Fruit fly (Drosophila melanogaster): Measurements from ENCODE around the gene RpS21.

Gene RpS21

dm6 chr2L:2873729-2874127 lies 17.9 kb downstream of the RpS21 start:
- TF ChIP-seq mld (GFP tag; IDR thresholded peaks at IDR 0.05; ENCODE audit: partially characterized antibody) (no peak), disco-r (GFP tag; optimal IDR thresholded peaks at IDR 0.05) (no peak), CG16779 (GFP tag; IDR thresholded peaks at IDR 0.05) (no peak), ro (GFP tag; IDR thresholded peaks at IDR 0.05) (no peak), sens-2 (GFP tag; IDR thresholded peaks at IDR 0.05) (no peak), HLH3B (GFP tag; IDR thresholded peaks at IDR 0.05) (0 out of 2 replicates have a peak, but pooled peaks have one; percentile 2), ERR (GFP tag; optimal IDR thresholded peaks at IDR 0.05) (no peak), dm (GFP tag; optimal IDR thresholded peaks at IDR 0.05) (peak; percentile 68), tin (GFP tag; optimal IDR thresholded peaks at IDR 0.05) (no peak), onecut (GFP tag; IDR thresholded peaks at IDR 0.05) (peak; percentile 79), CG17361 (GFP tag; IDR thresholded peaks at IDR 0.05) (no peak), gro (GFP tag; optimal IDR thresholded peaks at IDR 0.05) (no peak), Max (GFP tag; optimal IDR thresholded peaks at IDR 0.05) (peak; percentile 20), CG16813 (GFP tag; IDR thresholded peaks at IDR 0.05; ENCODE audit: partially characterized antibody) (no peak), grn (GFP tag; optimal IDR thresholded peaks at IDR 0.05) (no peak), Atf6 (GFP tag; IDR thresholded peaks at IDR 0.05) (0 out of 2 replicates have a peak, but pooled peaks have one; percentile 3), CG11085 (GFP tag; IDR thresholded peaks at IDR 0.05) (no peak), gsb-n (tag; optimal IDR thresholded peaks at IDR 0.05) (no peak), lab (GFP tag; optimal IDR thresholded peaks at IDR 0.05) (no peak), al (GFP tag; IDR thresholded peaks at IDR 0.05) (no peak), Bteb2 (GFP tag; optimal IDR thresholded peaks at IDR 0.05) (no peak), rib (GFP tag; IDR thresholded peaks at IDR 0.05) (no peak), CG3281 (GFP tag; optimal IDR thresholded peaks at IDR 0.05) (no peak), CG33557 (GFP tag; optimal IDR thresholded peaks at IDR 0.05) (no peak), Hr78 (GFP tag; optimal IDR thresholded peaks at IDR 0.05) (no peak), bigmax (GFP tag; optimal IDR thresholded peaks at IDR 0.05) (peak; percentile 71)

DNA sequence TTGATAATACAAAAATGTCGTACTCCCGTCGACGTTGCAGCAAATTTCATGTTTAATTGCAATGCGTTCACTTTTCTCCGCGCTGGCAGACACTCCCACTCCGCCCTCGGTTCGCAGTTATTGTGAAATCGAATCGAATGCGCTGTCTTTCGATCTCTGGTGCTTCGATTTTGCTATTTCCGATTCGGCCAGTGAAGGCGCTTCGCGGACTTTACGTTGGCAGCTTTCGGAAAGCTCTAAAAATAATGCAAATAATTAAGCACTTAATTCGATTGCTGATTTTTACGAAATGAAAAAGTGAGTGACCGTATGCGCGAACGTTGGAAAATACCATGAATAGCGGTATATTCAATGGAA lies 18.3 kb downstream of the RpS21 start, which contains the start of gene Ifrd1:
Gene Ifrd1, minus strand, starts transcription at position 305 of the 357 bp plus-strand sequence.
- TF ChIP-seq Scr (GFP tag; IDR thresholded peaks at IDR 0.05; ENCODE audit: partially characterized antibody) (no peak), psq (GFP tag; optimal IDR thresholded peaks at IDR 0.05) (no peak), exex (tag; optimal IDR thresholded peaks at IDR 0.05) (peak; percentile 29), Dip3 (GFP tag; optimal IDR thresholded peaks at IDR 0.05) (no peak), CG2199 (GFP tag; IDR thresholded peaks at IDR 0.05) (0 out of 3 replicates have a peak, but pooled peaks have one; percentile 9), CG4617 (GFP tag; optimal IDR thresholded peaks at IDR 0.05; ENCODE audit: borderline replicate concordance) (peak; percentile 4), Dad (GFP tag; optimal IDR thresholded peaks at IDR 0.05) (no peak), ci (GFP tag; IDR thresholded peaks at IDR 0.05) (peak; percentile 5; the same call in 1 of the 3 replicates), MESR4 (GFP tag; optimal IDR thresholded peaks at IDR 0.05) (peak; percentile 82), chinmo (GFP tag; IDR thresholded peaks at IDR 0.05; ENCODE audit: partially characterized antibody) (peak; percentile 38; the same call in 2 of the 4 replicates), gsb (GFP tag; IDR thresholded peaks at IDR 0.05) (no peak), Rfx (GFP tag; IDR thresholded peaks at IDR 0.05) (no peak), Deaf1 (tag; optimal IDR thresholded peaks at IDR 0.05) (peak; percentile 5), chm (GFP tag; IDR thresholded peaks at IDR 0.05) (peak; percentile 62; the same call in 1 of the 2 replicates), CG10979 (tag; optimal IDR thresholded peaks at IDR 0.05) (no peak), CG11696 (GFP tag; IDR thresholded peaks at IDR 0.05) (no peak), Dll (GFP tag; IDR thresholded peaks at IDR 0.05; ENCODE audit: partially characterized antibody) (no peak), mld (GFP tag; IDR thresholded peaks at IDR 0.05; ENCODE audit: partially characterized antibody) (no peak), GATAe (GFP tag; conservative IDR thresholded peaks at IDR 0.05) (no peak), CG14050 (GFP tag; IDR thresholded peaks at IDR 0.05) (no peak), CG17568 (GFP tag; optimal IDR thresholded peaks at IDR 0.05) (peak; percentile 11), CG8290 (GFP tag; optimal IDR thresholded peaks at IDR 0.05) (no peak), CG8290 (tag; optimal IDR thresholded peaks at IDR 0.05) (peak in 1 of 2 experiments; percentile 36), CG7745 (tag; optimal IDR thresholded peaks at IDR 0.05) (peak; percentile 100), slp2 (GFP tag; optimal IDR thresholded peaks at IDR 0.05) (no peak), rib (GFP tag; IDR thresholded peaks at IDR 0.05) (0 out of 2 replicates have a peak, but pooled peaks have one; percentile 13)

All from whole organism, embryonic.